Worm (Caenorhabditis elegans): Measurements from ENCODE around the gene scl-21.

ce11 chrV:19524569-19524968, 29.1 kb upstream of the scl-21 start:
- TF ChIP-seq nhr-11 (tag; optimal IDR thresholded peaks at IDR 0.05) (no peak), ceh-28 (tag; optimal IDR thresholded peaks at IDR 0.05) (no peak), nhr-67 (tag; optimal IDR thresholded peaks at IDR 0.05) (no peak), unc-39 (tag; optimal IDR thresholded peaks at IDR 0.05) (no peak), unc-62 (GFP tag; optimal IDR thresholded peaks at IDR 0.05) (no peak), sea-2 (GFP tag; optimal IDR thresholded peaks at IDR 0.05) (no peak)

All from whole organism, L3 larva.